Worm (Caenorhabditis elegans) whole organism, L4 larva: ENCODE results near the gene F11A10.5.

Experiments
- F37D6.2 ChIP-seq: sonication (generic microtip); optimal IDR thresholded peaks from 2 replicates; lab custom pipeline; 2016; ENCODE audit warnings: mild to moderate bottlenecking, missing genetic modification characterization, missing compliant biosample characterization
- T20F7.1 ChIP-seq: fragments of 200-800 bp; sonication (Bioruptor generic); optimal IDR thresholded peaks from 2 replicates; lab custom pipeline; 2018; ENCODE audit warnings: mild to moderate bottlenecking, missing genetic modification characterization, missing compliant biosample characterization
- Y75B8A.6 ChIP-seq: fragments of 200-800 bp; sonication (Bioruptor generic); IDR thresholded peaks from 2 replicates; pipeline ENCODE4 v1.3.6; 2022; ENCODE audit warnings: missing genetic modification reagents, missing genetic modification characterization, missing compliant biosample characterization
- aha-1 ChIP-seq: fragments of 150-350 bp; peaks from one replicate; lab custom pipeline; 2014; ENCODE audit warnings: missing biosample characterization, missing genetic modification characterization
- aly-2 ChIP-seq: sonication (generic microtip); optimal IDR thresholded peaks from 2 replicates; lab custom pipeline; 2018; ENCODE audit warnings: missing biosample characterization, missing genetic modification characterization
- ama-1 ChIP-seq: fragments of 150-350 bp; optimal IDR thresholded peaks from 2 replicates; lab custom pipeline; 2014; ENCODE audit warnings: inconsistent platforms, mixed read lengths
- ceh-28 ChIP-seq: fragments of 150-350 bp; optimal IDR thresholded peaks from 2 replicates; lab custom pipeline; 2014; ENCODE audit warnings: missing biosample characterization, missing genetic modification reagents, missing genetic modification characterization
- ceh-82 ChIP-seq: sonication (generic microtip); optimal IDR thresholded peaks from 2 replicates; lab custom pipeline; 2017; ENCODE audit warnings: missing biosample characterization, missing genetic modification characterization
- ces-1 ChIP-seq: fragments of 150-350 bp; sonication (generic microtip); optimal IDR thresholded peaks from 4 replicates; lab custom pipeline; 2014; ENCODE audit warnings: missing biosample characterization, missing genetic modification reagents, missing genetic modification characterization
- daf-16 ChIP-seq, 3 experiments: sonication (generic microtip); optimal IDR thresholded peaks; 2 replicates each; lab custom pipeline; 2016 to 2017; ENCODE audit warnings: missing genetic modification characterization in 3 of 3, missing genetic modification reagents in 3 of 3, mild to moderate bottlenecking in 2 of 3, missing compliant biosample characterization in 2 of 3, missing biosample characterization in 1 of 3, moderate library complexity in 1 of 3
- fkh-10 ChIP-seq: fragments of 150-350 bp; optimal IDR thresholded peaks from 2 replicates; lab custom pipeline; 2014; ENCODE audit warnings: missing biosample characterization, missing genetic modification reagents, missing genetic modification characterization
- hlh-11 ChIP-seq: fragments of 200-800 bp; sonication (Bioruptor generic); optimal IDR thresholded peaks from 2 replicates; lab custom pipeline; 2018; ENCODE audit warnings: mild to moderate bottlenecking, missing genetic modification characterization, missing compliant biosample characterization
- hmg-1.1 ChIP-seq: fragments of 200-800 bp; sonication (Bioruptor generic); IDR thresholded peaks from 2 replicates; pipeline ENCODE4 v1.3.6; 2022; ENCODE audit warnings: missing genetic modification reagents, missing genetic modification characterization, missing compliant biosample characterization
- lin-1 ChIP-seq: fragments of 200-800 bp; sonication (Bioruptor generic); IDR thresholded peaks from 2 replicates; pipeline ENCODE4 v1.3.6; 2022; ENCODE audit warnings: missing genetic modification reagents, missing genetic modification characterization, missing compliant biosample characterization
- lin-29 ChIP-seq: fragments of 200-800 bp; sonication (Bioruptor generic); IDR thresholded peaks from 2 replicates; pipeline ENCODE4 v1.3.6; 2022; ENCODE audit warnings: missing genetic modification reagents, missing genetic modification characterization, missing compliant biosample characterization
- lin-38 ChIP-seq: fragments of 200-800 bp; sonication (Bioruptor generic); IDR thresholded peaks from 2 replicates; pipeline ENCODE4 v1.3.6; 2022; ENCODE audit warnings: missing genetic modification reagents, missing genetic modification characterization, missing compliant biosample characterization
- lir-3 ChIP-seq: sonication (generic microtip); optimal IDR thresholded peaks from 2 replicates; lab custom pipeline; 2016; ENCODE audit warnings: mild to moderate bottlenecking, missing genetic modification characterization, missing compliant biosample characterization
- lsy-2 ChIP-seq, 2 experiments: fragments of 150-350 bp in 1 of 2; sonication (generic microtip) in 1 of 2; optimal IDR thresholded peaks; 2 replicates each; lab custom pipeline; 2014 to 2017; ENCODE audit warnings: missing biosample characterization in 2 of 2, missing genetic modification characterization in 2 of 2
- mep-1 ChIP-seq: fragments of 150-350 bp; sonication (generic microtip); optimal IDR thresholded peaks from 3 replicates; lab custom pipeline; 2014; ENCODE audit warnings: missing biosample characterization, missing genetic modification characterization
- mes-2 ChIP-seq: sonication (generic microtip); optimal IDR thresholded peaks from 2 replicates; lab custom pipeline; 2016; ENCODE audit warnings: missing genotype, mild to moderate bottlenecking, missing genetic modification characterization, missing compliant biosample characterization; ENCODE audit not compliant: poor library complexity, severe bottlenecking
- mxl-3 ChIP-seq: fragments of 200-800 bp; sonication (Bioruptor generic); optimal IDR thresholded peaks from 2 replicates; lab custom pipeline; 2018; ENCODE audit warnings: mild to moderate bottlenecking, missing genetic modification characterization, missing compliant biosample characterization
- nhr-111 ChIP-seq: fragments of 200-800 bp; sonication (Bioruptor generic); optimal IDR thresholded peaks from 2 replicates; lab custom pipeline; 2018; ENCODE audit warnings: mild to moderate bottlenecking, missing genetic modification characterization, missing compliant biosample characterization
- pha-4 ChIP-seq, 2 experiments: fragments of 150-350 bp in 1 of 2; fragments of 200-800 bp in 1 of 2; sonication (Bioruptor generic) in 1 of 2; IDR thresholded peaks in 1 of 2; optimal IDR thresholded peaks in 1 of 2; 2 replicates each; pipeline versions ENCODE4 v1.3.6 to Lab custom; 2014 to 2022; ENCODE audit warnings: missing genetic modification characterization in 2 of 2, missing genetic modification reagents in 2 of 2, missing biosample characterization in 1 of 2, missing compliant biosample characterization in 1 of 2
- php-3 ChIP-seq: fragments of 200-800 bp; sonication (Bioruptor generic); IDR thresholded peaks from 2 replicates; pipeline ENCODE4 v1.3.6; 2022; ENCODE audit warnings: missing genetic modification reagents, missing genetic modification characterization, missing compliant biosample characterization
- set-16 ChIP-seq: fragments of 200-800 bp; sonication (Bioruptor generic); IDR thresholded peaks from 2 replicates; pipeline ENCODE4 v1.3.6; 2022; ENCODE audit warnings: missing genetic modification reagents, missing genetic modification characterization, missing compliant biosample characterization
- snpc-1.2 ChIP-seq: fragments of 200-800 bp; sonication (Bioruptor generic); IDR thresholded peaks from 2 replicates; pipeline ENCODE4 v1.3.6; 2022; ENCODE audit warnings: missing genetic modification reagents, missing genetic modification characterization, missing compliant biosample characterization
- spr-1 ChIP-seq: sonication (generic microtip); optimal IDR thresholded peaks from 2 replicates; lab custom pipeline; 2016; ENCODE audit warnings: mild to moderate bottlenecking, missing genetic modification characterization, missing compliant biosample characterization
- spr-3 ChIP-seq: fragments of 200-800 bp; sonication (Bioruptor generic); optimal IDR thresholded peaks from 2 replicates; lab custom pipeline; 2018; ENCODE audit warnings: mild to moderate bottlenecking, missing genetic modification characterization, missing compliant biosample characterization
- tra-1 ChIP-seq: fragments of 200-800 bp; sonication (Bioruptor generic); IDR thresholded peaks from 2 replicates; pipeline ENCODE4 v1.3.6; 2022; ENCODE audit warnings: missing genetic modification reagents, missing genetic modification characterization, missing compliant biosample characterization
- zag-1 ChIP-seq: fragments of 150-350 bp; optimal IDR thresholded peaks from 2 replicates; lab custom pipeline; 2014; ENCODE audit warnings: missing biosample characterization, missing genetic modification characterization

F11A10.5 gene

ce11 chrIV:12122874-12123664, 29.1 kb downstream of the F11A10.5 start, which contains the start of gene aly-3 (continued):
- TF ChIP-seq daf-16 (GFP tag; optimal IDR thresholded peaks at IDR 0.05; lab: Kevin White, UChicago) = no peak
- TF ChIP-seq daf-16 (tag; optimal IDR thresholded peaks at IDR 0.05; lab: Kevin White, UChicago) = peak; percentile 44
- TF ChIP-seq Y75B8A.6 (GFP tag; lab: Robert Waterston, UW) = no peak
- peak; percentile 49; the same call in 1 of the 2 replicates for TF ChIP-seq lin-38
- TF ChIP-seq aly-2 (tag; lab: Kevin White, UChicago) = no peak
- no peak for TF ChIP-seq lin-29 (GFP tag; lab: Robert Waterston, UW)
- peak; percentile 64 for TF ChIP-seq mes-2
- no peak for TF ChIP-seq ceh-28 (tag; lab: Kevin White, UChicago)
- no peak for TF ChIP-seq lir-3 (tag; lab: Kevin White, UChicago)

- TF ChIP-seq set-16 (GFP tag; lab: Robert Waterston, UW) (peak; percentile 75), fkh-10 (GFP tag; lab: Kevin White, UChicago) (no peak), ces-1 (GFP tag; lab: Kevin White, UChicago) (no peak), ama-1 (no peak), pha-4 (GFP tag; IDR thresholded peaks at IDR 0.05; lab: Robert Waterston, UW) (no peak), pha-4 (tag; optimal IDR thresholded peaks at IDR 0.05; lab: Kevin White, UChicago) (no peak), nhr-111 (no peak), mep-1 (peak; percentile 30), ceh-82 (no peak), lin-38 (peak; percentile 44), lin-1 (GFP tag; lab: Robert Waterston, UW) (no peak), spr-1 (tag; lab: Kevin White, UChicago) (no peak), T20F7.1 (GFP tag; lab: Kevin White, UChicago) (no peak), spr-3 (GFP tag; lab: Kevin White, UChicago) (no peak), tra-1 (no peak), zag-1 (tag; lab: Kevin White, UChicago) (no peak), hlh-11 (tag; lab: Kevin White, UChicago) (no peak), lsy-2 (tag; optimal IDR thresholded peaks at IDR 0.05; lab: Kevin White, UChicago) (no peak), php-3 (no peak), snpc-1.2 (GFP tag; lab: Robert Waterston, UW) (peak; percentile 31; the same call in 1 of the 2 replicates)
Observed at ce11 chrIV:12124314-12125084, 30.6 kb downstream of the F11A10.5 start, which contains the start of gene dhhc-6. TSS of gene dhhc-6 (plus strand) at chrIV:12124952.

ce11 chrIV:12126740-12127472, 33.0 kb downstream of the F11A10.5 start:
- TF ChIP-seq F37D6.2 = no peak
- peak; percentile 1 for TF ChIP-seq aha-1 (tag; lab: Kevin White, UChicago)
- TF ChIP-seq lsy-2 (tag; optimal IDR thresholded peaks at IDR 0.05; lab: Kevin White, UChicago) = peak in 1 of 2 experiments; percentile 22

ce11 chrIV:12127838-12128237, 33.9 kb downstream of the F11A10.5 start:
- TF ChIP-seq mxl-3 (GFP tag; lab: Kevin White, UChicago) (no peak), lsy-2 (tag; optimal IDR thresholded peaks at IDR 0.05; lab: Kevin White, UChicago) (peak in 1 of 2 experiments; percentile 30), pha-4 (GFP tag; IDR thresholded peaks at IDR 0.05; lab: Robert Waterston, UW) (no peak), pha-4 (tag; optimal IDR thresholded peaks at IDR 0.05; lab: Kevin White, UChicago) (peak; percentile 12), hlh-11 (tag; lab: Kevin White, UChicago) (peak; percentile 12), hmg-1.1 (GFP tag; lab: Robert Waterston, UW) (0 out of 2 replicates have a peak, but pooled peaks have one; percentile 12)
